Worm (Caenorhabditis elegans): Measurements from ENCODE around the gene ptp-8.

DNA sequence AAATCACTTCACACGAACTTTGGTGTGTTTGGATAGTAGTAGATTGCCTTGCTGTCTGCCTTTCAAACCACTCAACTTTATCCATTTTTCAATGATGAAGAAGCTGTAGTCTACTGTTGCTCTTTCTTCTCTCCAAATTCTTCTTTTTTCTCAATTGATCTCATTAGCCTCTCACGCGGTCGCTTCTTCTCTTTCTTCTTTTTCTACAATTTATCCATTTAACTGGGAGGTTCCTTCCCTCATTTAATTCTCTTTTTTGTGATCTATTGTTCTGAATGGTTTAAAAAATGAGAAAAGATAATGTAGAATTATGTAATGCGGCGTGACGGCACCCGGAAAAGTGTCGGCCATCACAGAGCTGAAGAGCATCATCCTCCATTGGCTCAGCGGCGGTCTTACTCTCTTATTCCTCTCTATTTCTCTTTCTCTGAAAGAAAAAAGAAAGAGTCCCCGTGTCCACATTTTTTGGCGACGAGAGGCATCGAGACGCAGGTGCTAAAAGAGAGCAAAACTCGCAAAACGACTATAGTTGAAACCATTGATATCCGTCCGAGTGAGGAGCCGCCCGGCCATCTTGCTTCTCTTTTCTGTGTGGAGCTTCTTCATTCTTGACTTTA, 18.8 kb downstream of the ptp-8 start:
- no peak for TF ChIP-seq hmbx-1 (tag; optimal IDR thresholded peaks at IDR 0.05)
- no peak for TF ChIP-seq ama-1 (optimal IDR thresholded peaks at IDR 0.05)
